Worm (Caenorhabditis elegans): ENCODE results near the gene R13A1.5.

ce11 chrIV:7212769-7213168, 21.1 kb upstream of the R13A1.5 start:
- TF ChIP-seq dmd-4 (tag; optimal IDR thresholded peaks at IDR 0.05) (no peak), ztf-4 (tag; optimal IDR thresholded peaks at IDR 0.05) (no peak), nhr-11 (tag; optimal IDR thresholded peaks at IDR 0.05) (no peak), unc-39 (tag; optimal IDR thresholded peaks at IDR 0.05) (no peak), sma-3 (GFP tag; optimal IDR thresholded peaks at IDR 0.05) (no peak), nhr-23 (tag; optimal IDR thresholded peaks at IDR 0.05) (no peak), R02D3.7 (tag; optimal IDR thresholded peaks at IDR 0.05) (no peak), alr-1 (tag; optimal IDR thresholded peaks at IDR 0.05) (no peak), skn-1 (tag; optimal IDR thresholded peaks at IDR 0.05) (no peak), mdl-1 (tag; optimal IDR thresholded peaks at IDR 0.05) (no peak)

Data from whole organism, L2 larva.